Fruit fly (Drosophila melanogaster): Measurements from ENCODE around the gene CG11226.

CG11226 gene

DNA sequence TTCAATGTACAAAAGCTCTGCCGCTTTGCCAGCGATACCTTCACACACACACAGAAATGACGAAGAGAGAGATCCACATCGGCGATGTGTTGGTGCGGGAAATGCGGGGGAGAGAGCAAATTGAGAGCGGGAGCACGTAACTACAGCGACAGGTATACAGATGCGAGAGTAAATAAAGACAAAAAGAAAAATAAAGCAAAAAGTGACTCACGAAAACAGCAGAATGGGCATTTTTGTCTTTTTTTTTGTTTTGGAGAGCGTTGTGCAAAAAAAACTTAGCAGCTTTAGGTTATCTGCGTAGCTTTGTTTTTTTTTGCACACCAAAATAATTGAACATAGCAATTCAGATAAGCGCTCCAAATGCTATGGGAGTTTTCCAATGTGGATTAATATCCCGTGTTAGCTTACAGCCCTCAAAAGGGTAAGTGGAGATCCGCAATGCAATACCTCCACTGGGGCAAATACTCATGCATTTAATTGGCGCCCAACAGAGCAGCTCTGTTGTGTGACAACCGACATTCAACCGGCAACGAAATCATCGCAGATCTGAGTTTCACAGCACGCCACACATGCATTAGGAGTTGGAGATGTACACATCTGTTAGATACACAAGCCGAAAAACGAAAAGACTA is 14.2 kb upstream of the CG11226 start (continued):
- TF ChIP-seq CG9727 (GFP tag; optimal IDR thresholded peaks at IDR 0.05) (no peak), CG11456 (GFP tag; IDR thresholded peaks at IDR 0.05) (no peak), CoRest (tag; optimal IDR thresholded peaks at IDR 0.05) (no peak), Max (GFP tag; optimal IDR thresholded peaks at IDR 0.05) (no peak), peb (GFP tag; IDR thresholded peaks at IDR 0.05) (no peak), sna (GFP tag; IDR thresholded peaks at IDR 0.05; ENCODE audit: partially characterized antibody) (no peak), h (optimal IDR thresholded peaks at IDR 0.05) (no peak), CG10267 (tag; optimal IDR thresholded peaks at IDR 0.05) (no peak), ci (GFP tag; IDR thresholded peaks at IDR 0.05) (0 out of 3 replicates have a peak, but pooled peaks have one; percentile 29), CG13424 (tag; optimal IDR thresholded peaks at IDR 0.05) (no peak), lab (GFP tag; optimal IDR thresholded peaks at IDR 0.05) (peak; percentile 48), repo (GFP tag; optimal IDR thresholded peaks at IDR 0.05) (no peak), CG3281 (GFP tag; optimal IDR thresholded peaks at IDR 0.05) (peak; percentile 15), CG3163 (GFP tag; optimal IDR thresholded peaks at IDR 0.05) (peak; percentile 69), Oli (tag; optimal IDR thresholded peaks at IDR 0.05) (no peak), da (GFP tag; optimal IDR thresholded peaks at IDR 0.05) (no peak), CG32532 (GFP tag; IDR thresholded peaks at IDR 0.05) (peak; percentile 59; the same call in 1 of the 2 replicates), rib (GFP tag; IDR thresholded peaks at IDR 0.05) (peak; percentile 86), mld (GFP tag; IDR thresholded peaks at IDR 0.05; ENCODE audit: partially characterized antibody) (no peak), CG4404 (GFP tag; IDR thresholded peaks at IDR 0.05) (no peak), CG32767 (GFP tag; IDR thresholded peaks at IDR 0.05) (no peak), CG1603 (tag; optimal IDR thresholded peaks at IDR 0.05) (no peak), CG31441 (GFP tag; IDR thresholded peaks at IDR 0.05) (no peak), zen2 (GFP tag; IDR thresholded peaks at IDR 0.05; ENCODE audit: partially characterized antibody) (peak; percentile 37; the same call in 1 of the 3 replicates), CG12769 (tag; optimal IDR thresholded peaks at IDR 0.05) (peak; percentile 28), HLHmδ (GFP tag; optimal IDR thresholded peaks at IDR 0.05) (no peak), crol (GFP tag; IDR thresholded peaks at IDR 0.05) (peak; percentile 97), CG10209 (GFP tag; optimal IDR thresholded peaks at IDR 0.05) (no peak), CG10321 (GFP tag; IDR thresholded peaks at IDR 0.05) (no peak), ftz-f1 (GFP tag; optimal IDR thresholded peaks at IDR 0.05) (no peak), amos (GFP tag; IDR thresholded peaks at IDR 0.05; ENCODE audit: partially characterized antibody) (no peak), chif (GFP tag; optimal IDR thresholded peaks at IDR 0.05) (no peak), Hmr (GFP tag; optimal IDR thresholded peaks at IDR 0.05) (peak; percentile 13), E2f2 (GFP tag; IDR thresholded peaks at IDR 0.05) (no peak), YL-1 (GFP tag; optimal IDR thresholded peaks at IDR 0.05) (peak; percentile 10), Jarid2 (GFP tag; optimal IDR thresholded peaks at IDR 0.05) (no peak), BEAF-32 (GFP tag; optimal IDR thresholded peaks at IDR 0.05) (no peak), klu (GFP tag; IDR thresholded peaks at IDR 0.05) (no peak), PHDP (tag; optimal IDR thresholded peaks at IDR 0.05) (peak; percentile 18), zen (tag; optimal IDR thresholded peaks at IDR 0.05) (no peak), run (tag; optimal IDR thresholded peaks at IDR 0.05) (no peak), CG1647 (GFP tag; optimal IDR thresholded peaks at IDR 0.05) (no peak), CG2712 (tag; optimal IDR thresholded peaks at IDR 0.05) (no peak), seq (GFP tag; IDR thresholded peaks at IDR 0.05) (no peak), Scr (GFP tag; IDR thresholded peaks at IDR 0.05; ENCODE audit: partially characterized antibody) (no peak), lbe (GFP tag; optimal IDR thresholded peaks at IDR 0.05) (peak; percentile 95), CG13287 (GFP tag; IDR thresholded peaks at IDR 0.05; ENCODE audit: partially characterized antibody) (peak; percentile 40; the same call in 1 of the 2 replicates), zfh1 (GFP tag; IDR thresholded peaks at IDR 0.05) (no peak), CG14014 (GFP tag; IDR thresholded peaks at IDR 0.05) (peak; percentile 43; the same call in 1 of the 2 replicates), Aef1 (GFP tag; IDR thresholded peaks at IDR 0.05) (no peak)

Data from whole organism, embryonic.